Worm (Caenorhabditis elegans) whole organism, L4 larva: ENCODE data around the gene srb-18.

Experiments used
- D1046.2 ChIP-seq: fragments of 200-800 bp; sonication (Bioruptor generic); IDR thresholded peaks from 2 replicates; pipeline ENCODE4 v1.3.6; 2022; ENCODE audit warnings: missing genetic modification characterization, missing compliant biosample characterization
- F37D6.2 ChIP-seq: sonication (generic microtip); optimal IDR thresholded peaks from 2 replicates; lab custom pipeline; 2016; ENCODE audit warnings: mild to moderate bottlenecking, missing genetic modification characterization, missing compliant biosample characterization
- F44E2.7 ChIP-seq: fragments of 200-800 bp; sonication (Bioruptor generic); IDR thresholded peaks from 2 replicates; pipeline ENCODE4 v2.1.2; 2022; ENCODE audit warnings: missing genetic modification characterization, missing compliant biosample characterization
- R02D3.7 ChIP-seq: fragments of 150-350 bp; sonication (generic microtip); optimal IDR thresholded peaks from 3 replicates; lab custom pipeline; 2014; ENCODE audit warnings: missing biosample characterization, missing genetic modification characterization
- aha-1 ChIP-seq: fragments of 150-350 bp; peaks from one replicate; lab custom pipeline; 2014; ENCODE audit warnings: missing biosample characterization, missing genetic modification characterization
- arid-1 ChIP-seq: fragments of 200-800 bp; sonication (Bioruptor generic); conservative IDR thresholded peaks from 2 replicates; pipeline ENCODE4 v1.3.6; 2022; ENCODE audit warnings: missing genetic modification reagents, missing genetic modification characterization, missing compliant biosample characterization
- ctbp-1 ChIP-seq: fragments of 200-800 bp; sonication (Bioruptor generic); IDR thresholded peaks from 2 replicates; pipeline ENCODE4 v1.3.6; 2022; ENCODE audit warnings: missing genetic modification reagents, missing genetic modification characterization, missing compliant biosample characterization
- dmd-9 ChIP-seq: fragments of 200-800 bp; sonication (Bioruptor generic); IDR thresholded peaks from 2 replicates; pipeline ENCODE4 v1.3.6; 2022; ENCODE audit warnings: missing genetic modification reagents, missing genetic modification characterization, missing compliant biosample characterization
- hlh-30 ChIP-seq: sonication (generic microtip); optimal IDR thresholded peaks from 2 replicates; lab custom pipeline; 2017; ENCODE audit warnings: antibody characterized with exemption, mild to moderate bottlenecking, missing genetic modification characterization, missing compliant biosample characterization; ENCODE audit not compliant: insufficient read depth
- lin-38 ChIP-seq: fragments of 200-800 bp; sonication (Bioruptor generic); IDR thresholded peaks from 2 replicates; pipeline ENCODE4 v1.3.6; 2022; ENCODE audit warnings: missing genetic modification reagents, missing genetic modification characterization, missing compliant biosample characterization
- mdl-1 ChIP-seq, 2 experiments: fragments of 150-350 bp in 1 of 2; sonication (generic microtip) in 1 of 2; optimal IDR thresholded peaks; 2 replicates each; lab custom pipeline; 2014 to 2017; ENCODE audit warnings: missing biosample characterization in 2 of 2, missing genetic modification characterization in 2 of 2
- mdt-29 ChIP-seq: fragments of 200-800 bp; sonication (Bioruptor generic); IDR thresholded peaks from 2 replicates; pipeline ENCODE4 v1.3.6; 2022; ENCODE audit warnings: missing genetic modification reagents, missing genetic modification characterization, missing compliant biosample characterization
- nhr-41 ChIP-seq: fragments of 200-800 bp; sonication (Bioruptor generic); IDR thresholded peaks from 2 replicates; pipeline ENCODE4 v1.3.6; 2022; ENCODE audit warnings: missing genetic modification reagents, missing genetic modification characterization, missing compliant biosample characterization
- nhr-6 ChIP-seq: fragments of 150-350 bp; optimal IDR thresholded peaks from 2 replicates; lab custom pipeline; 2014; ENCODE audit warnings: missing biosample characterization, missing genetic modification characterization
- pha-4 ChIP-seq, 2 experiments: fragments of 150-350 bp in 1 of 2; fragments of 200-800 bp in 1 of 2; sonication (Bioruptor generic) in 1 of 2; IDR thresholded peaks in 1 of 2; optimal IDR thresholded peaks in 1 of 2; 2 replicates each; pipeline versions ENCODE4 v1.3.6 to Lab custom; 2014 to 2022; ENCODE audit warnings: missing genetic modification characterization in 2 of 2, missing genetic modification reagents in 2 of 2, missing biosample characterization in 1 of 2, missing compliant biosample characterization in 1 of 2
- set-16 ChIP-seq: fragments of 200-800 bp; sonication (Bioruptor generic); IDR thresholded peaks from 2 replicates; pipeline ENCODE4 v1.3.6; 2022; ENCODE audit warnings: missing genetic modification reagents, missing genetic modification characterization, missing compliant biosample characterization
- spr-3 ChIP-seq: fragments of 200-800 bp; sonication (Bioruptor generic); optimal IDR thresholded peaks from 2 replicates; lab custom pipeline; 2018; ENCODE audit warnings: mild to moderate bottlenecking, missing genetic modification characterization, missing compliant biosample characterization
- tag-97 ChIP-seq: fragments of 200-800 bp; sonication (Bioruptor generic); IDR thresholded peaks from 2 replicates; pipeline ENCODE4 v1.3.6; 2022; ENCODE audit warnings: missing genetic modification characterization, missing compliant biosample characterization
- unc-130 ChIP-seq: sonication (generic microtip); optimal IDR thresholded peaks from 2 replicates; lab custom pipeline; 2016; ENCODE audit warnings: missing genetic modification reagents, missing genetic modification characterization, missing compliant biosample characterization
- unc-62 ChIP-seq, 3 experiments: fragments of 150-350 bp in 1 of 3; sonication (generic microtip); optimal IDR thresholded peaks in 2 of 3; peaks in 1 of 3; 1 replicate in 1 of 3; 2 replicates in 2 of 3; lab custom pipeline; 2014 to 2017; ENCODE audit warnings: missing biosample characterization in 3 of 3, missing genetic modification characterization in 3 of 3, missing genetic modification reagents in 3 of 3, missing genotype in 1 of 3
- vab-7 ChIP-seq: fragments of 200-800 bp; sonication (Bioruptor generic); IDR thresholded peaks from 2 replicates; pipeline ENCODE4 v1.3.6; 2022; ENCODE audit warnings: missing genetic modification reagents, missing genetic modification characterization, missing compliant biosample characterization
- zfp-3 ChIP-seq: fragments of 200-800 bp; sonication (Bioruptor generic); conservative IDR thresholded peaks from 2 replicates; pipeline ENCODE4 v1.3.6; 2022; ENCODE audit warnings: missing genetic modification reagents, missing genetic modification characterization, missing compliant biosample characterization
- ztf-11 ChIP-seq: fragments of 150-350 bp; optimal IDR thresholded peaks from 2 replicates; lab custom pipeline; 2014; ENCODE audit warnings: missing biosample characterization, missing genetic modification characterization

srb-18 gene

DNA sequence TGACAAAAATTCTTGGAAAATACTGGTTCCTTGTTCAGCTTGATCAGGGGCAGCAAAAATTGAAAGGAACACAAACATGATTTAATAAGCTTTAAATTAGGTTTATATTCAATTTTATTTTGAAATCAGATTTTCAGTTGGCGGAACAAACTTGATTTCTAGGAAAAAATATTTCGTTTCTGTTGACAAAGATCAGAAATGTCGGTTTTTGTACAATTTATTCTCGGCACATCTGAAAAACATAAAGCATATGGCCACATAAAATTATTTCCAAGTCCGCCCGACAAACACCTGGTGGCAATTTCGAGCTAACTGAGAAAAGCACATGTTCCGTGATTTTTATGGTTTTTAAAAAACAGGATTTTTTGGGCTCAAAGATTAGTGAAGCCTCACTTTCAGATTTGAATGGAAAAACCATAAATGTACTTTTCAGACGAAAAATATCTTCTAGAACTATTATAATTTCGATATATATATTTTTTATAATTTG, 38.9 kb downstream of the srb-18 start, which contains the start of gene ttr-10:
Gene ttr-10, minus strand, starts transcription at position 51 of the 490 bp plus-strand sequence.
- TF ChIP-seq unc-62 (GFP tag; optimal IDR thresholded peaks at IDR 0.05 in 1 of 2; lab: Kevin White, UChicago) (peak in 1 of 2 experiments; percentile 95), unc-62 (tag; optimal IDR thresholded peaks at IDR 0.05; lab: Kevin White, UChicago) (no peak), zfp-3 (GFP tag; lab: Robert Waterston, UW) (no peak), aha-1 (tag; lab: Kevin White, UChicago) (peak; percentile 1)

DNA sequence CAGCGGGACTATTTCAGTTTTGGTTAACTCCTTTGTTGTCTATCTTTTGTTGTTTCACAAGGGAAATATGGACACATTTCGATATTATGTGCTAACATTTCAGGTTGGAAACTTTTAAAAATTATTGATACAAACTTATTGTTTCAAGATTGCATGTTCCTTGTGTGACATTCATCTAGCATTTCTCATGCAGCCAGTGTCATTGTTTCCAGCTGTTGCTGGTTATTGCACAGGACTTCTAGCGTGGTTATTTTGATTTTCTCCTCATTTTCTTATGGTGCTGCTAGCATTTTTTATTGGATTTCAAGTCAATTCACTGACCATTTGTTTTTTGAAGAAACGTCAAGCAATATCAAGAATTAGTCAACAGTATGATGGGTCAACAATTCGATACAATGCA, 40.8 kb downstream of the srb-18 start:
- peak in 1 of 2 experiments; percentile 34 for TF ChIP-seq unc-62 (GFP tag; optimal IDR thresholded peaks at IDR 0.05 in 1 of 2; lab: Kevin White, UChicago)
- TF ChIP-seq unc-62 (tag; optimal IDR thresholded peaks at IDR 0.05; lab: Kevin White, UChicago): no peak
- no peak for TF ChIP-seq nhr-6 (tag; lab: Kevin White, UChicago)

DNA sequence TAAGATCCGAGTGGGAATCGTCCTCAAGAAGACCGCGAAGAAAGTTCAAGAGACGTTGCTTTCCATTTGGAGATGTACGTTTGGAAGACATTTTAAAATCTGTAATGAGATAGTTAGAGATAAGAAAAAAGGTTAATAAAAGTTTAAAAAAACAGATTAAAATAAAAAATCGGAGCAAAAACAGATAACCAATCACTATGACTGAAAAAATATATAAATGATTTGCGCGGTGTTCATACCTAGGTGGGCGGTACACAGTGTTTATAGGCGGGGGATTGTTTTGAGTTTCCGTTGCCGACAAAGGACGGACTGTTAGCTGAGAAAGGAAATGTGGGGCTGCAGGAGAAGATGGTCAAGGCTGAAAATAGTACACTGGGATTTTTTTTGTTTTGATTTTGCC, 43.7 kb downstream of the srb-18 start, which contains the start of gene ets-7:
Gene ets-7, minus strand, starts transcription at position 101 of the 400 bp plus-strand sequence.
- no peak for TF ChIP-seq R02D3.7 (tag; lab: Kevin White, UChicago)

DNA sequence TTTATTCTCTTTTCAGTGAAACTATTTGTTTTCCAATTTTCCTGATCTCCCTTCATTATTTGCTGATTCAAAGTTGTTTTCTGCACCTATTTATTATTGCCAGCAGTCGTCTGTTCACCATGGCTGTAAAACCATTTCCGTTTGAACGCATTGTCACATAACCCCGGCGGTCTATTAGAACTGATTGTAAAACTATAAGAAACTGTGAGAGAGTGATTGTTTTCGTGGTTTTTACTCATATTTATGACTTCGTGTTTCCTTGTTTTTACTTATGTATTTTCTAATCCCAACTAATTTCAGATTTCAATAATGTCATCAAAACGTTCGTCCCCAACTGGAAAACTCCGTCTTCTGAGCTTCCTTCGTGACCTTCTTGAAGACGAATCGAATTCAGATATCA, 47.9 kb downstream of the srb-18 start, which contains the start of gene F19F10.1:
Gene F19F10.1, plus strand, starts transcription at position 301 of the 400 bp plus-strand sequence.
- TF ChIP-seq hlh-30 (tag; lab: Kevin White, UChicago) (no peak), R02D3.7 (tag; lab: Kevin White, UChicago) (no peak), aha-1 (tag; lab: Kevin White, UChicago) (no peak), dmd-9 (no peak), set-16 (GFP tag; lab: Robert Waterston, UW) (no peak), unc-130 (no peak), mdl-1 (tag; optimal IDR thresholded peaks at IDR 0.05; lab: Kevin White, UChicago) (no peak), F37D6.2 (no peak), mdt-29 (GFP tag; lab: Robert Waterston, UW) (no peak), ctbp-1 (GFP tag; lab: Robert Waterston, UW) (no peak), vab-7 (no peak), pha-4 (GFP tag; IDR thresholded peaks at IDR 0.05; lab: Robert Waterston, UW) (no peak), pha-4 (tag; optimal IDR thresholded peaks at IDR 0.05; lab: Kevin White, UChicago) (no peak), D1046.2 (GFP tag; lab: Robert Waterston, UW) (no peak), ztf-11 (tag; lab: Kevin White, UChicago) (no peak), spr-3 (GFP tag; lab: Kevin White, UChicago) (no peak), F44E2.7 (GFP tag; lab: Robert Waterston, UW) (no peak), arid-1 (GFP tag; lab: Robert Waterston, UW) (no peak), lin-38 (no peak), nhr-41 (GFP tag; lab: Robert Waterston, UW) (no peak), tag-97 (GFP tag; lab: Robert Waterston, UW) (no peak)
